Worm (Caenorhabditis elegans) whole organism, L1 larva: ENCODE measurements around the gene F44E5.2.

ENCODE experiments used
- C04F5.9 ChIP-seq: sonication (generic microtip); optimal IDR thresholded peaks from 2 replicates; lab custom pipeline; 2016; ENCODE audit warnings: missing genetic modification characterization, missing compliant biosample characterization
- F16B12.6 ChIP-seq: fragments of 150-350 bp; optimal IDR thresholded peaks from 2 replicates; lab custom pipeline; 2014; ENCODE audit warnings: missing biosample characterization, missing genetic modification characterization
- Y116A8C.19 ChIP-seq: sonication (generic microtip); optimal IDR thresholded peaks from 2 replicates; lab custom pipeline; 2016; ENCODE audit warnings: missing compliant biosample characterization, missing genetic modification characterization, borderline replicate concordance
- alr-1 ChIP-seq: fragments of 200-800 bp; sonication (Bioruptor generic); optimal IDR thresholded peaks from 2 replicates; lab custom pipeline; 2018; ENCODE audit warnings: borderline replicate concordance, mild to moderate bottlenecking, missing genetic modification characterization, missing compliant biosample characterization
- aly-2 ChIP-seq: fragments of 150-350 bp; optimal IDR thresholded peaks from 2 replicates; lab custom pipeline; 2014; ENCODE audit warnings: missing biosample characterization, missing genetic modification characterization
- ama-1 ChIP-seq: fragments of 150-350 bp; optimal IDR thresholded peaks from 2 replicates; lab custom pipeline; 2014
- blmp-1 ChIP-seq: fragments of 150-350 bp; optimal IDR thresholded peaks from 2 replicates; lab custom pipeline; 2014; ENCODE audit warnings: missing biosample characterization, missing genetic modification characterization
- ceh-82 ChIP-seq, 3 experiments: fragments of 150-350 bp in 1 of 3; sonication (generic microtip) in 2 of 3; optimal IDR thresholded peaks; 2 replicates each; lab custom pipeline; 2014 to 2017; ENCODE audit warnings: missing biosample characterization in 3 of 3, missing genetic modification characterization in 3 of 3
- ceh-88 ChIP-seq: fragments of 200-800 bp; sonication (Bioruptor generic); IDR thresholded peaks from 2 replicates; pipeline ENCODE4 v1.3.6; 2022; ENCODE audit warnings: missing genetic modification characterization, missing compliant biosample characterization
- ceh-90 ChIP-seq: sonication (generic microtip); optimal IDR thresholded peaks from 2 replicates; lab custom pipeline; 2016; ENCODE audit warnings: missing genetic modification characterization, missing compliant biosample characterization
- dpl-1 ChIP-seq, 3 experiments: fragments of 150-350 bp in 2 of 3; sonication (generic microtip) in 1 of 3; optimal IDR thresholded peaks; 2 replicates each; lab custom pipeline; 2014 to 2017; ENCODE audit warnings: missing biosample characterization in 3 of 3, missing genetic modification characterization in 3 of 3, missing genetic modification reagents in 3 of 3
- dsc-1 ChIP-seq: sonication (generic microtip); optimal IDR thresholded peaks from 2 replicates; lab custom pipeline; 2016; ENCODE audit warnings: mild to moderate bottlenecking, missing genetic modification characterization, missing compliant biosample characterization
- efl-1 ChIP-seq, 4 experiments: fragments of 150-350 bp; optimal IDR thresholded peaks in 3 of 4; peaks in 1 of 4; 1 replicate in 1 of 4; 2 replicates in 3 of 4; lab custom pipeline; 2014; ENCODE audit warnings: missing biosample characterization in 2 of 4, missing genetic modification characterization in 2 of 4, missing genetic modification reagents in 2 of 4
- egl-13 ChIP-seq: sonication (generic microtip); optimal IDR thresholded peaks from 2 replicates; lab custom pipeline; 2016; ENCODE audit warnings: missing genotype, missing genetic modification reagents, missing genetic modification characterization, missing compliant biosample characterization
- ets-5 ChIP-seq: fragments of 200-800 bp; sonication (Bioruptor generic); IDR thresholded peaks from 2 replicates; pipeline ENCODE4 v1.3.6; 2022; ENCODE audit warnings: missing genetic modification characterization, missing compliant biosample characterization
- fkh-10 ChIP-seq: sonication (generic microtip); optimal IDR thresholded peaks from 2 replicates; lab custom pipeline; 2017; ENCODE audit warnings: missing biosample characterization, missing genetic modification reagents, missing genetic modification characterization
- fkh-4 ChIP-seq: sonication (generic microtip); optimal IDR thresholded peaks from 2 replicates; lab custom pipeline; 2016; ENCODE audit warnings: missing compliant biosample characterization, missing genetic modification characterization, borderline replicate concordance
- hlh-17 ChIP-seq: fragments of 200-800 bp; sonication (Bioruptor generic); optimal IDR thresholded peaks from 2 replicates; lab custom pipeline; 2018; ENCODE audit warnings: missing genetic modification characterization, mild to moderate bottlenecking, missing compliant biosample characterization, moderate library complexity, borderline replicate concordance
- hlh-4 ChIP-seq: sonication (generic microtip); optimal IDR thresholded peaks from 2 replicates; lab custom pipeline; 2016; ENCODE audit warnings: mild to moderate bottlenecking, missing genetic modification characterization, missing compliant biosample characterization
- hpl-2 ChIP-seq: fragments of 150-350 bp; optimal IDR thresholded peaks from 2 replicates; lab custom pipeline; 2014; ENCODE audit warnings: missing biosample characterization, missing genetic modification reagents, missing genetic modification characterization
- isw-1 ChIP-seq: fragments of 200-800 bp; sonication (Bioruptor generic); IDR thresholded peaks from 2 replicates; pipeline ENCODE4 v1.3.6; 2022; ENCODE audit warnings: missing genetic modification characterization, missing compliant biosample characterization
- jun-1 ChIP-seq: fragments of 150-350 bp; optimal IDR thresholded peaks from 2 replicates; lab custom pipeline; 2014; ENCODE audit warnings: missing biosample characterization, missing genetic modification reagents, missing genetic modification characterization
- lin-14 ChIP-seq: fragments of 200-800 bp; sonication (Bioruptor generic); optimal IDR thresholded peaks from 2 replicates; lab custom pipeline; 2018; ENCODE audit warnings: mild to moderate bottlenecking, missing genetic modification characterization, moderate library complexity, missing compliant biosample characterization
- lin-15B ChIP-seq: fragments of 150-350 bp; sonication (generic microtip); optimal IDR thresholded peaks from 3 replicates; lab custom pipeline; 2014; ENCODE audit warnings: missing biosample characterization, missing genetic modification characterization
- lin-35 ChIP-seq, 2 experiments: fragments of 150-350 bp; optimal IDR thresholded peaks; 2 replicates each; lab custom pipeline; 2014; ENCODE audit warnings: missing biosample characterization in 2 of 2, missing genetic modification characterization in 2 of 2, missing genetic modification reagents in 2 of 2
- lin-39 ChIP-seq: fragments of 150-350 bp; optimal IDR thresholded peaks from 2 replicates; lab custom pipeline; 2014; ENCODE audit warnings: missing biosample characterization, missing genetic modification reagents, missing genetic modification characterization
- lir-3 ChIP-seq: sonication (generic microtip); optimal IDR thresholded peaks from 2 replicates; lab custom pipeline; 2016; ENCODE audit warnings: mild to moderate bottlenecking, missing genetic modification characterization, moderate library complexity, missing compliant biosample characterization; ENCODE audit not compliant: poor library complexity
- lsy-2 ChIP-seq, 2 experiments: fragments of 150-350 bp; optimal IDR thresholded peaks; 2 replicates each; lab custom pipeline; 2014; ENCODE audit warnings: missing biosample characterization in 2 of 2, missing genetic modification characterization in 2 of 2
- nhr-11 ChIP-seq: fragments of 150-350 bp; optimal IDR thresholded peaks from 2 replicates; lab custom pipeline; 2014; ENCODE audit warnings: missing biosample characterization, missing genetic modification characterization
- nhr-19 ChIP-seq: fragments of 200-800 bp; sonication (Bioruptor generic); conservative IDR thresholded peaks from 2 replicates; pipeline ENCODE4 v1.3.6; 2022; ENCODE audit warnings: missing genetic modification characterization, missing compliant biosample characterization
- nhr-237 ChIP-seq: fragments of 150-350 bp; optimal IDR thresholded peaks from 2 replicates; lab custom pipeline; 2014; ENCODE audit warnings: missing biosample characterization, missing genetic modification characterization
- nhr-28 ChIP-seq: fragments of 150-350 bp; optimal IDR thresholded peaks from 2 replicates; lab custom pipeline; 2014; ENCODE audit warnings: missing biosample characterization, missing genetic modification characterization
- nhr-47 ChIP-seq: sonication (generic microtip); optimal IDR thresholded peaks from 2 replicates; lab custom pipeline; 2016; ENCODE audit warnings: mild to moderate bottlenecking, missing genetic modification characterization, moderate library complexity, missing compliant biosample characterization
- nhr-77 ChIP-seq: fragments of 150-350 bp; optimal IDR thresholded peaks from 2 replicates; lab custom pipeline; 2014; ENCODE audit warnings: missing biosample characterization, missing genetic modification characterization
- nhr-84 ChIP-seq: sonication (generic microtip); optimal IDR thresholded peaks from 2 replicates; lab custom pipeline; 2017; ENCODE audit warnings: missing biosample characterization, missing genetic modification characterization
- pax-3 ChIP-seq: fragments of 200-800 bp; sonication (Bioruptor generic); optimal IDR thresholded peaks from 2 replicates; lab custom pipeline; 2018; ENCODE audit warnings: mild to moderate bottlenecking, missing genetic modification characterization, moderate library complexity, missing compliant biosample characterization
- pqm-1 ChIP-seq: sonication (generic microtip); optimal IDR thresholded peaks from 3 replicates; lab custom pipeline; 2017; ENCODE audit warnings: missing biosample characterization, missing genetic modification characterization
- rnt-1 ChIP-seq: sonication (generic microtip); optimal IDR thresholded peaks from 2 replicates; lab custom pipeline; 2016; ENCODE audit warnings: mild to moderate bottlenecking, missing genetic modification characterization, moderate library complexity, missing compliant biosample characterization
- snu-23 ChIP-seq: sonication (generic microtip); optimal IDR thresholded peaks from 2 replicates; lab custom pipeline; 2016; ENCODE audit warnings: missing genetic modification characterization, missing compliant biosample characterization
- sptf-1 ChIP-seq: fragments of 150-350 bp; optimal IDR thresholded peaks from 2 replicates; lab custom pipeline; 2014; ENCODE audit warnings: missing biosample characterization, missing genetic modification characterization
- sup-37 ChIP-seq: fragments of 200-800 bp; sonication (Bioruptor generic); optimal IDR thresholded peaks from 2 replicates; lab custom pipeline; 2018; ENCODE audit warnings: mild to moderate bottlenecking, missing genetic modification characterization, missing compliant biosample characterization
- swsn-7 ChIP-seq: sonication (generic microtip); optimal IDR thresholded peaks from 2 replicates; lab custom pipeline; 2016; ENCODE audit warnings: missing genetic modification characterization, missing compliant biosample characterization
- tbx-2 ChIP-seq: sonication (generic microtip); optimal IDR thresholded peaks from 2 replicates; lab custom pipeline; 2016; ENCODE audit warnings: missing genetic modification characterization, missing compliant biosample characterization
- tlp-1 ChIP-seq: fragments of 150-350 bp; optimal IDR thresholded peaks from 2 replicates; lab custom pipeline; 2014; ENCODE audit warnings: missing biosample characterization, missing genetic modification characterization
- unc-130 ChIP-seq: fragments of 150-350 bp; optimal IDR thresholded peaks from 2 replicates; lab custom pipeline; 2017; ENCODE audit warnings: missing biosample characterization, missing genetic modification characterization, inconsistent platforms
- unc-30 ChIP-seq: sonication (generic microtip); optimal IDR thresholded peaks from 2 replicates; lab custom pipeline; 2017; ENCODE audit warnings: missing biosample characterization, missing genetic modification characterization
- unc-62 ChIP-seq: fragments of 150-350 bp; optimal IDR thresholded peaks from 2 replicates; lab custom pipeline; 2014; ENCODE audit warnings: missing biosample characterization, missing genetic modification reagents, missing genetic modification characterization
- unc-98 ChIP-seq: fragments of 200-800 bp; sonication (Bioruptor generic); IDR thresholded peaks from 2 replicates; pipeline ENCODE4 v1.3.6; 2022; ENCODE audit warnings: missing genetic modification characterization, missing compliant biosample characterization
- vab-15 ChIP-seq: sonication (generic microtip); optimal IDR thresholded peaks from 2 replicates; lab custom pipeline; 2017; ENCODE audit warnings: missing genotype, mild to moderate bottlenecking, missing genetic modification characterization, missing compliant biosample characterization
- xbp-1 ChIP-seq: sonication (generic microtip); optimal IDR thresholded peaks from 2 replicates; lab custom pipeline; 2016; ENCODE audit warnings: missing genetic modification characterization, missing compliant biosample characterization
- zag-1 ChIP-seq: fragments of 150-350 bp; optimal IDR thresholded peaks from 2 replicates; lab custom pipeline; 2014; ENCODE audit warnings: missing biosample characterization, missing genetic modification characterization
- zip-4 ChIP-seq: fragments of 200-800 bp; sonication (Bioruptor generic); optimal IDR thresholded peaks from 2 replicates; lab custom pipeline; 2018; ENCODE audit warnings: mild to moderate bottlenecking, missing genetic modification characterization, moderate library complexity, missing compliant biosample characterization
- ztf-11 ChIP-seq, 2 experiments: sonication (generic microtip); optimal IDR thresholded peaks; 2 replicates each; lab custom pipeline; 2016 to 2017; ENCODE audit warnings: missing genetic modification characterization in 2 of 2, missing biosample characterization in 1 of 2, missing compliant biosample characterization in 1 of 2

The F44E5.2 gene

DNA sequence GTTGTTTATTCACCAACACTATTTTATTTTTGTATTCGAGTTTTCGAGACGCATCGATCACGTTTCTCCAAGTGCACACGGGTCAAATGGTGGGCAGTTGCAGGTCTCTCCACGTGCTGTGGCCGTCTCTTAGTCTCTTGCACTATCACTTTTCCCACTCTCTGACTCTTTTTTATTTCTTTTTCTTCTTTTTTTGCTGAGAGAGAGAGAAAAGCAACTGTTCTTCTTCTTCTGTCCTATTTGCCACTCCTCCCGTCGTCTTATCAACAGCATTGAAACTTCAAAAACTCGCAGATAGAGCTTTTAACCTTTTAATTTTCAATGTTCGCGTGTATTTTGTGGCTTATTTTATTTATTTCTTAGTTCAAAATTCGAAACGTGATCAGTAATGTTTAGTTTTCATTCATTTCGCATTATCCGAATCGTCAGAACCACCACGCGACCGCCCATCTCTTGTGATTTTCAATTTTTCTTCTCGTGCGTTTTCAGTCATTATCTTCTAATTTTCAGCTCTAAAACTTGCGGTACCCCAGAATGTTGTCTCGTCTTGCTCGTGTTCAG lies 37.9 kb upstream of the F44E5.2 start, which contains the start of gene alh-8:
alh-8 (plus strand) TSS at position 511 of the 561 bp plus-strand sequence.
- TF ChIP-seq nhr-28 (tag; lab: Kevin White, UChicago) = no peak
- TF ChIP-seq lin-14 = peak; percentile 86
- no peak for TF ChIP-seq unc-62 (GFP tag; lab: Kevin White, UChicago)
- no peak for TF ChIP-seq unc-98 (GFP tag; lab: Robert Waterston, UW)
- TF ChIP-seq blmp-1 (tag; lab: Kevin White, UChicago) = peak; percentile 21
- TF ChIP-seq efl-1 (optimal IDR thresholded peaks at IDR 0.05; lab: Kevin White, UChicago) = peak; percentile 15 to 30
- no peak for TF ChIP-seq efl-1 (GFP tag; optimal IDR thresholded peaks at IDR 0.05 in 1 of 2; lab: Kevin White, UChicago)
- no peak for TF ChIP-seq nhr-11
- TF ChIP-seq ceh-82 (tag; optimal IDR thresholded peaks at IDR 0.05; lab: Kevin White, UChicago) = no peak
- TF ChIP-seq egl-13 (tag; lab: Kevin White, UChicago) = no peak
- no peak for TF ChIP-seq nhr-84 (tag; lab: Kevin White, UChicago)
- TF ChIP-seq swsn-7 = peak; percentile 28
- TF ChIP-seq ceh-88 (GFP tag; lab: Robert Waterston, UW) = no peak
- peak; percentile 16 for TF ChIP-seq lir-3
- TF ChIP-seq ama-1 (lab: Kevin White, UChicago) = no peak
- TF ChIP-seq tbx-2 (tag; lab: Kevin White, UChicago) = peak; percentile 47
- no peak for TF ChIP-seq jun-1 (tag; lab: Kevin White, UChicago)
- TF ChIP-seq alr-1 = no peak
- no peak for TF ChIP-seq hpl-2 (GFP tag; lab: Kevin White, UChicago)
- no peak for TF ChIP-seq hlh-4 (tag; lab: Kevin White, UChicago)
- TF ChIP-seq pqm-1 (tag; lab: Kevin White, UChicago) = no peak
- no peak for TF ChIP-seq dsc-1 (tag; lab: Kevin White, UChicago)
- TF ChIP-seq hlh-17 (GFP tag; lab: Kevin White, UChicago) = no peak
- TF ChIP-seq C04F5.9 (tag; lab: Kevin White, UChicago) = no peak
- TF ChIP-seq aly-2 = no peak
- no peak for TF ChIP-seq nhr-77 (tag; lab: Kevin White, UChicago)
- no peak for TF ChIP-seq zip-4
- TF ChIP-seq nhr-19 (GFP tag; lab: Robert Waterston, UW) = peak; percentile 70
- TF ChIP-seq vab-15 (tag; lab: Kevin White, UChicago) = no peak
- no peak for TF ChIP-seq unc-30 (tag; lab: Kevin White, UChicago)
- TF ChIP-seq dpl-1 (GFP tag; optimal IDR thresholded peaks at IDR 0.05; lab: Kevin White, UChicago) = peak in 2 of 3 experiments; percentile 22 to 38
- peak; percentile 78 for TF ChIP-seq rnt-1
- no peak for TF ChIP-seq isw-1 (GFP tag; lab: Robert Waterston, UW)
- no peak for TF ChIP-seq ceh-90 (tag; lab: Kevin White, UChicago)
- no peak for TF ChIP-seq sptf-1 (tag; lab: Kevin White, UChicago)
- TF ChIP-seq pax-3 (tag; lab: Kevin White, UChicago) = no peak
- peak; percentile 45 to 72 for TF ChIP-seq lsy-2 (tag; optimal IDR thresholded peaks at IDR 0.05; lab: Kevin White, UChicago)
- TF ChIP-seq snu-23 (GFP tag; lab: Kevin White, UChicago) = peak; percentile 86
- no peak for TF ChIP-seq ztf-11 (tag; optimal IDR thresholded peaks at IDR 0.05; lab: Kevin White, UChicago)
- no peak for TF ChIP-seq ets-5
- TF ChIP-seq unc-130 (tag; lab: Kevin White, UChicago) = peak; percentile 46
- TF ChIP-seq lin-39 (tag; lab: Kevin White, UChicago) = no peak
- no peak for TF ChIP-seq F16B12.6 (tag; lab: Kevin White, UChicago)
- no peak for TF ChIP-seq nhr-237 (tag; lab: Kevin White, UChicago)
- no peak for TF ChIP-seq fkh-4 (tag; lab: Kevin White, UChicago)
- TF ChIP-seq lin-35 (GFP tag; optimal IDR thresholded peaks at IDR 0.05; lab: Kevin White, UChicago) = peak; percentile 38 to 68
- peak; percentile 29 for TF ChIP-seq xbp-1 (tag; lab: Kevin White, UChicago)
- peak; percentile 24 for TF ChIP-seq nhr-47 (tag; lab: Kevin White, UChicago)
- no peak for TF ChIP-seq sup-37 (GFP tag; lab: Kevin White, UChicago)
- no peak for TF ChIP-seq zag-1
- no peak for TF ChIP-seq fkh-10 (GFP tag; lab: Kevin White, UChicago)
- TF ChIP-seq lin-15B (tag; lab: Kevin White, UChicago) = no peak
- no peak for TF ChIP-seq tlp-1
- TF ChIP-seq Y116A8C.19 = no peak
